Worm (Caenorhabditis elegans): ENCODE data around the gene eif-3.G.

eif-3.G gene

DNA sequence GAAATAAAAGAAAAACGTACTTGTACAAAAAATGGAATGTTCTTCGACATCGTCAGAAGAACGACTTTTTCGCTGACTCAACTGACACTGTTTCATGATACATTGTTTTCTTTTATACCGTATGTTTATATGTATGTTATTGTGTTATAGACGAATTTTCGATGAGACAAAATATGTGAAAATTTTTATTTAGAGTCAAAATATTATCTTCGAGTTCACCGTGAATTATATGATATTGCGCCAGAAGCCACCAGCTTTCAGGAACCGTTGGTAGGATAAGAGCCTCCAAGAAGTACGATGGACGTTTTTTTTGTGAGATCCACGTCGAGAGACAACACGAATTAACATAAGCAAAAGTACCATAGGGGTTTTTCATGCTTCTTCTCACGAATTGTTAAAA, 13.5 kb downstream of the eif-3.G start, which contains the start of gene F22B5.6:
Gene F22B5.6 (minus strand): TSS at position 101 of the 400 bp plus-strand sequence.
- TF ChIP-seq mel-28 (tag; optimal IDR thresholded peaks at IDR 0.05; ENCODE audit: borderline replicate concordance) (no peak), T26A5.8 (tag; optimal IDR thresholded peaks at IDR 0.05) (no peak), pha-4 (tag; optimal IDR thresholded peaks at IDR 0.05) (no peak), aptf-2 (GFP tag; conservative IDR thresholded peaks at IDR 0.05) (no peak), pbrm-1 (GFP tag; IDR thresholded peaks at IDR 0.05) (no peak), nhr-80 (tag; optimal IDR thresholded peaks at IDR 0.05) (no peak), ztf-6 (GFP tag; IDR thresholded peaks at IDR 0.05) (no peak), C17E4.6 (GFP tag; IDR thresholded peaks at IDR 0.05) (no peak), chd-7 (tag; optimal IDR thresholded peaks at IDR 0.05) (no peak), zim-3 (tag; optimal IDR thresholded peaks at IDR 0.05) (no peak), cebp-2 (GFP tag; IDR thresholded peaks at IDR 0.05) (no peak), F10E7.11 (tag; optimal IDR thresholded peaks at IDR 0.05) (no peak), him-1 (tag; optimal IDR thresholded peaks at IDR 0.05) (no peak), aptf-3 (GFP tag; IDR thresholded peaks at IDR 0.05) (no peak), lsy-27 (tag; optimal IDR thresholded peaks at IDR 0.05; ENCODE audit: borderline replicate concordance, insufficient read depth) (no peak), B0336.3 (GFP tag; IDR thresholded peaks at IDR 0.05) (no peak), tbp1 (GFP tag; optimal IDR thresholded peaks at IDR 0.05) (no peak), snpc-3.4 (tag; optimal IDR thresholded peaks at IDR 0.05) (no peak)

DNA sequence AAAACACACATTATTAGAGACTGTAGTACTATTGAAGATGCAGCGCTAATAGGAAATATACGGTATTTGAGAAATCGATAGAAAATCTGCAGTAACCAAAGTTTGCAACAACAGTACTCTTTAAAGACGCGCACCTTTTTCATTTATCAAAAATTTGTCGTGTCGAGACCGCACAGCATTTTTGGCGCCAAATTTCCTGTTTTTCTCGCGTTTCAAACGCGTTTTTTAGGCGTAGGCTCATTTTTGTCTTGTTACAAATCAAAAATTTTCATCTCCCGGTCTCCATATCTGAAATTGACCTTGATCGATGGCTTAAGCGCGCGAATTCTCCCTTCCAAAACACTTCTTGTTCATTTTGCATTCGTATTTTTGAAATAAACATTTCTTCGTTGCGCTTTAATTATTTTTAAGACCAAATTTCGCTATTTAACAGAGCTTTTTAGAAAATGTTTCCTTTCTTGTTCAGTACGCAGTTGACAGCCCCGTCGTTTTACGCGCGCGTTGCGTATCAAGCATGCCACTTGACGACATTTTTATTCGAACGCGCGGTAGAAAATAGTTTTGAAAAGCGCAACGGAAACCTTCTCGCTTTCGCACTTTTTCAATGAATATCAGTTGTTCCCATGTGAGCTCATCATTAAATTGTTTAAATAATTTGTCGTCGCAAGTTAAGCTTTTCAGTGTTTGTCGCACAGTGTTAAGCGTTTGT, 14.3 kb downstream of the eif-3.G start:
- no peak for TF ChIP-seq B0019.2 (GFP tag; conservative IDR thresholded peaks at IDR 0.05)
- no peak for TF ChIP-seq mes-4 (tag; optimal IDR thresholded peaks at IDR 0.05)
- TF ChIP-seq xnd-1 (tag; optimal IDR thresholded peaks at IDR 0.05) = peak; percentile 81
- no peak for TF ChIP-seq Y56A3A.18 (GFP tag; IDR thresholded peaks at IDR 0.05)
- TF ChIP-seq hlh-26 (GFP tag; conservative IDR thresholded peaks at IDR 0.05) = no peak
- no peak for TF ChIP-seq F37B4.10 (GFP tag; IDR thresholded peaks at IDR 0.05)
- TF ChIP-seq hsf-1 (GFP tag; IDR thresholded peaks at IDR 0.05) = peak; percentile 74
- TF ChIP-seq cebp-2 (GFP tag; IDR thresholded peaks at IDR 0.05) = no peak
- peak; percentile 85 for TF ChIP-seq madf-8 (GFP tag; conservative IDR thresholded peaks at IDR 0.05)
- TF ChIP-seq ccch-3 (GFP tag; optimal IDR thresholded peaks at IDR 0.05) = no peak
- TF ChIP-seq rcor-1 (GFP tag; IDR thresholded peaks at IDR 0.05) = no peak
- TF ChIP-seq ztf-26 (tag; optimal IDR thresholded peaks at IDR 0.05) = no peak
- 0 out of 2 replicates have a peak, but pooled peaks have one; percentile 18 for TF ChIP-seq dox-1 (GFP tag; IDR thresholded peaks at IDR 0.05)
- no peak for TF ChIP-seq zim-3 (tag; optimal IDR thresholded peaks at IDR 0.05)
- no peak for TF ChIP-seq ZK185.1 (tag; optimal IDR thresholded peaks at IDR 0.05; ENCODE audit: poor library complexity, severe bottlenecking)
- peak; percentile 81 for TF ChIP-seq ceh-91 (GFP tag; IDR thresholded peaks at IDR 0.05)
- peak; percentile 76 for TF ChIP-seq dpl-1 (GFP tag; optimal IDR thresholded peaks at IDR 0.05)
- TF ChIP-seq lsl-1 (GFP tag; optimal IDR thresholded peaks at IDR 0.05) = peak; percentile 81
- TF ChIP-seq F49E8.2 (tag; optimal IDR thresholded peaks at IDR 0.05; ENCODE audit: insufficient read depth) = peak; percentile 60
- TF ChIP-seq D2030.7 (GFP tag; IDR thresholded peaks at IDR 0.05) = peak; percentile 24; the same call in 1 of the 2 replicates
- peak; percentile 89 for TF ChIP-seq efl-1 (GFP tag; optimal IDR thresholded peaks at IDR 0.05)
- no peak for TF ChIP-seq F52B5.7 (tag; optimal IDR thresholded peaks at IDR 0.05)
- no peak for TF ChIP-seq tbx-9 (tag; optimal IDR thresholded peaks at IDR 0.05; ENCODE audit: borderline replicate concordance)
- peak; percentile 94 for TF ChIP-seq madf-6 (GFP tag; IDR thresholded peaks at IDR 0.05)
- no peak for TF ChIP-seq ceh-40 (GFP tag; IDR thresholded peaks at IDR 0.05)
- TF ChIP-seq aptf-3 (GFP tag; IDR thresholded peaks at IDR 0.05) = no peak
- no peak for TF ChIP-seq lag-1 (GFP tag; IDR thresholded peaks at IDR 0.05)
- no peak for TF ChIP-seq hlh-12 (tag; optimal IDR thresholded peaks at IDR 0.05)
- no peak for TF ChIP-seq mel-28 (tag; optimal IDR thresholded peaks at IDR 0.05; ENCODE audit: borderline replicate concordance)
- no peak for TF ChIP-seq attf-3 (GFP tag; conservative IDR thresholded peaks at IDR 0.05)
- TF ChIP-seq nfyb-1 (GFP tag; IDR thresholded peaks at IDR 0.05) = no peak
- TF ChIP-seq snpc-3.4 (tag; optimal IDR thresholded peaks at IDR 0.05) = peak; percentile 74
- TF ChIP-seq F33H1.4 (GFP tag; IDR thresholded peaks at IDR 0.05) = peak; percentile 84
- peak; percentile 22 for TF ChIP-seq lin-54 (GFP tag; optimal IDR thresholded peaks at IDR 0.05)

All from whole organism, young adult.